Fruit fly (Drosophila melanogaster) whole organism, wandering third instar larva: ENCODE results near the gene Herc4.

Source experiments
- Abd-B ChIP-seq: fragments of >200 bp; optimal IDR thresholded peaks from 2 replicates; lab custom pipeline; 2017; ENCODE audit warnings: missing biosample characterization, missing genetic modification characterization
- CG32264 ChIP-seq: fragments of 200-800 bp; sonication (Bioruptor generic); optimal IDR thresholded peaks from 2 replicates; lab custom pipeline; 2016; ENCODE audit warnings: missing biosample characterization, missing genetic modification characterization
- CG9705 ChIP-seq: fragments of 200-800 bp; sonication (Bioruptor generic); optimal IDR thresholded peaks from 2 replicates; lab custom pipeline; 2018; ENCODE audit warnings: missing biosample characterization, mild to moderate bottlenecking, missing genetic modification characterization
- CrebA ChIP-seq: fragments of 200-800 bp; sonication (Bioruptor generic); optimal IDR thresholded peaks from 2 replicates; lab custom pipeline; 2016; ENCODE audit warnings: missing biosample characterization, mild to moderate bottlenecking, missing genetic modification characterization, borderline replicate concordance
- Dfd ChIP-seq: fragments of >200 bp; optimal IDR thresholded peaks from 2 replicates; lab custom pipeline; 2017; ENCODE audit warnings: missing biosample characterization, missing genetic modification characterization
- Dif ChIP-seq: fragments of 200-275, 200-300 bp; sonication (Bioruptor generic); optimal IDR thresholded peaks from 2 replicates; lab custom pipeline; 2018; ENCODE audit warnings: missing biosample characterization, missing genetic modification characterization; ENCODE audit not compliant: partially characterized antibody
- GATAd ChIP-seq: sonication (Bioruptor generic); optimal IDR thresholded peaks from 2 replicates; lab custom pipeline; 2016; ENCODE audit warnings: missing biosample characterization, missing genetic modification characterization
- HLH106 ChIP-seq: fragments of 200-800 bp; optimal IDR thresholded peaks from 3 replicates; lab custom pipeline; 2019; ENCODE audit warnings: missing biosample characterization, mild to moderate bottlenecking, missing genetic modification characterization, moderate library complexity
- Hnf4 ChIP-seq: fragments of 200-800 bp; sonication (Bioruptor generic); optimal IDR thresholded peaks from 2 replicates; lab custom pipeline; 2016; ENCODE audit warnings: missing biosample characterization, mild to moderate bottlenecking, missing genetic modification characterization
- Hr78 ChIP-seq: fragments of >200 bp; optimal IDR thresholded peaks from 2 replicates; lab custom pipeline; 2017; ENCODE audit warnings: missing biosample characterization, missing genetic modification characterization
- Hr83 ChIP-seq: fragments of 200-300 bp; sonication (Bioruptor generic); optimal IDR thresholded peaks from 2 replicates; lab custom pipeline; 2016; ENCODE audit warnings: missing biosample characterization, mild to moderate bottlenecking, missing genetic modification characterization, moderate library complexity; ENCODE audit not compliant: poor library complexity, severe bottlenecking
- Jra ChIP-seq: sonication (Bioruptor generic); optimal IDR thresholded peaks from 2 replicates; lab custom pipeline; 2016; ENCODE audit warnings: missing biosample characterization, missing genetic modification characterization
- Mio ChIP-seq: sonication (Bioruptor generic); optimal IDR thresholded peaks from 2 replicates; lab custom pipeline; 2016; ENCODE audit warnings: missing biosample characterization, missing genetic modification characterization
- Myc ChIP-seq: fragments of >200 bp; optimal IDR thresholded peaks from 2 replicates; lab custom pipeline; 2017
- OdsH ChIP-seq: fragments of 200-800 bp; sonication (Bioruptor generic); optimal IDR thresholded peaks from 2 replicates; lab custom pipeline; 2016; ENCODE audit warnings: missing biosample characterization, mild to moderate bottlenecking, missing genetic modification characterization
- Rel ChIP-seq, 2 experiments: fragments of 200-800 bp; sonication (Bioruptor generic) in 1 of 2; optimal IDR thresholded peaks; 2 replicates in 1 of 2; 3 replicates in 1 of 2; lab custom pipeline; 2016 to 2019; ENCODE audit warnings: mild to moderate bottlenecking in 2 of 2, missing biosample characterization in 2 of 2, missing genetic modification characterization in 2 of 2, moderate library complexity in 1 of 2
- Sp1 ChIP-seq: fragments of 200-800 bp; sonication (Bioruptor generic); optimal IDR thresholded peaks from 3 replicates; lab custom pipeline; 2019; ENCODE audit warnings: missing biosample characterization, mild to moderate bottlenecking, missing genetic modification characterization, moderate library complexity
- br ChIP-seq: fragments of 200-800 bp; sonication (Bioruptor generic); optimal IDR thresholded peaks from 2 replicates; lab custom pipeline; 2016; ENCODE audit warnings: missing biosample characterization, missing genetic modification characterization
- brk ChIP-seq: fragments of 200-800 bp; sonication (Bioruptor generic); optimal IDR thresholded peaks from 2 replicates; lab custom pipeline; 2016; ENCODE audit warnings: missing biosample characterization, mild to moderate bottlenecking, missing genetic modification characterization
- dl ChIP-seq, 2 experiments: fragments of 175-275, 200-275 bp in 1 of 2; fragments of 200-275 bp in 1 of 2; sonication (Bioruptor generic); optimal IDR thresholded peaks; lab custom pipeline; 2018; ENCODE audit warnings: mild to moderate bottlenecking in 2 of 2, missing biosample characterization in 2 of 2, missing genetic modification characterization in 2 of 2, moderate library complexity in 2 of 2; ENCODE audit not compliant: partially characterized antibody in 2 of 2, insufficient read depth in 1 of 2
- dmrt93B ChIP-seq: fragments of 200-800 bp; sonication (Bioruptor generic); optimal IDR thresholded peaks from 2 replicates; lab custom pipeline; 2018; ENCODE audit warnings: missing biosample characterization, mild to moderate bottlenecking, missing genetic modification characterization
- dsf ChIP-seq: sonication (Bioruptor generic); optimal IDR thresholded peaks from 2 replicates; lab custom pipeline; 2016; ENCODE audit warnings: missing biosample characterization, missing genetic modification characterization, borderline replicate concordance
- ey ChIP-seq: fragments of 200-800 bp; sonication (Bioruptor generic); optimal IDR thresholded peaks from 2 replicates; lab custom pipeline; 2016; ENCODE audit warnings: missing biosample characterization, missing genetic modification characterization
- foxo ChIP-seq, 2 experiments: fragments of 200-800 bp; sonication (Bioruptor generic); optimal IDR thresholded peaks; 2 replicates in 1 of 2; 3 replicates in 1 of 2; lab custom pipeline; 2016 to 2017; ENCODE audit warnings: missing biosample characterization in 2 of 2, missing genetic modification characterization in 2 of 2
- fru ChIP-seq: fragments of 200-800 bp; sonication (Bioruptor generic); optimal IDR thresholded peaks from 3 replicates; lab custom pipeline; 2016; ENCODE audit warnings: missing biosample characterization, mild to moderate bottlenecking, missing genetic modification characterization
- h ChIP-seq: fragments of 200-800 bp; sonication (Bioruptor generic); optimal IDR thresholded peaks from 3 replicates; lab custom pipeline; 2016; ENCODE audit warnings: missing biosample characterization, mild to moderate bottlenecking, missing genetic modification characterization
- jim ChIP-seq: fragments of 175-275, 200-325 bp; sonication (Bioruptor generic); optimal IDR thresholded peaks from 2 replicates; lab custom pipeline; 2016; ENCODE audit warnings: missing biosample characterization, mild to moderate bottlenecking, missing genetic modification characterization
- lola ChIP-seq: fragments of >200 bp; optimal IDR thresholded peaks from 2 replicates; lab custom pipeline; 2017; ENCODE audit warnings: missing biosample characterization, missing genetic modification characterization
- pan ChIP-seq: fragments of >200 bp; optimal IDR thresholded peaks from 2 replicates; lab custom pipeline; 2017
- psq ChIP-seq: fragments of 200-800 bp; sonication (Bioruptor generic); optimal IDR thresholded peaks from 3 replicates; lab custom pipeline; 2017; ENCODE audit warnings: missing biosample characterization, mild to moderate bottlenecking, missing genetic modification characterization, moderate library complexity
- rgr ChIP-seq: fragments of 200-800 bp; sonication (Bioruptor generic); optimal IDR thresholded peaks from 3 replicates; lab custom pipeline; 2016; ENCODE audit warnings: missing biosample characterization, mild to moderate bottlenecking, missing genetic modification characterization
- sage ChIP-seq: fragments of 200-800 bp; sonication (Bioruptor generic); optimal IDR thresholded peaks from 2 replicates; lab custom pipeline; 2016; ENCODE audit warnings: missing biosample characterization, mild to moderate bottlenecking, missing genetic modification characterization
- sv ChIP-seq: fragments of 200-800 bp; sonication (Bioruptor generic); optimal IDR thresholded peaks from 3 replicates; lab custom pipeline; 2016; ENCODE audit warnings: missing biosample characterization, missing genetic modification characterization
- tai ChIP-seq: sonication (Bioruptor generic); optimal IDR thresholded peaks from 2 replicates; lab custom pipeline; 2016; ENCODE audit warnings: missing biosample characterization, missing genetic modification characterization
- usp ChIP-seq: fragments of >200 bp; optimal IDR thresholded peaks from 2 replicates; lab custom pipeline; 2017; ENCODE audit warnings: missing biosample characterization, missing genetic modification characterization
- woc ChIP-seq: sonication (Bioruptor generic); optimal IDR thresholded peaks from 2 replicates; lab custom pipeline; 2016; ENCODE audit warnings: missing biosample characterization, mild to moderate bottlenecking, missing genetic modification characterization

Herc4 gene

DNA sequence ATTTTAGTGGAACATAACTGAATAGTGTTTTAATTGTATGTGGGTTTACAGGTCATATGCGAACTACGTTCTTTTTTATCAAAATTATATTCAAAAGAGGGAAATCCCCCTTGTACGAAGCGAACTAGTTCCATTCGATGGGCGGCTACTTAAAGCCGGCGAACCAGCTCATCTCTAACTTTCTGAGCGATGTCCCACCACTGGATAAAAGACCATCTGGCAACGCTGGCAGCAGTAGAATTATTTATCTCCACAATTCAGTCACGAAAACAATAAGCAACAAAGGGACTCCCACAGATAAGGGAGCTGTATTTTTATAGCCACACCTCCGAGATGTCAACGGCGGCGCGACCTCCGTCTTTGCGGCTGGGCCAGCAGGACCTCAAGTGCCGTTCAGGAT lies 17.8 kb upstream of the Herc4 start, which contains the start of gene Rabex-5:
Gene Rabex-5 (plus strand): TSS at position 221 of the 400 bp plus-strand sequence.
- no peak for TF ChIP-seq Hnf4 (GFP tag; lab: Kevin White, UChicago)
- TF ChIP-seq HLH106 (tag; lab: Kevin White, UChicago), result peak; percentile 33
- peak; percentile 55 for TF ChIP-seq woc (GFP tag; lab: Kevin White, UChicago)
- peak in 1 of 2 experiments; percentile 43 for TF ChIP-seq foxo (GFP tag; optimal IDR thresholded peaks at IDR 0.05; lab: Kevin White, UChicago)
- no peak for TF ChIP-seq Rel (GFP tag; optimal IDR thresholded peaks at IDR 0.05; lab: Kevin White, UChicago)
- peak; percentile 100 for TF ChIP-seq Rel (tag; optimal IDR thresholded peaks at IDR 0.05; lab: Kevin White, UChicago)
- TF ChIP-seq Myc (lab: Kevin White, UChicago), result no peak
- TF ChIP-seq ey (GFP tag; lab: Kevin White, UChicago), result peak; percentile 16
- TF ChIP-seq rgr (GFP tag; lab: Kevin White, UChicago), result peak; percentile 28
- peak; percentile 18 for TF ChIP-seq Hr83 (GFP tag; lab: Kevin White, UChicago)
- TF ChIP-seq Dfd (GFP tag; lab: Kevin White, UChicago), result no peak

DNA sequence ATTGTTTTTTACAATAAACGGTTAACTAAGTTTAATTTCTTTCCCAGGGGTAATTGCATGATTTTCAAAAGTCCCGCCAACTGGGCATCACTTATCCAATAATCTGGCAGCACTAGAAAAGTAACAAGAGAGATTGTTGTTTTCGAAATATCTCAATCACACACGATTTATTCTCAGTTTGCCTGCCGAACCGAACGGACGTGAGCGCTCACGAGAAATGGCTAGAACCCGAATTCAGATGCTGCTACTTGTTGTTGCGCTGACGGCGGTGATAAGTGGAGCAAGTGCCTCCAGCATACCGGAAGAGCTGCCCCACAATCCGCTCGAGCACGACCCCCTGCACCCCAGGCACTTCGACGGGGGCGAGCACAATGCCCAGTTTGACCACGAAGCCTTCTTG lies 15.0 kb upstream of the Herc4 start, which contains the start of gene scf:
Gene scf (plus strand): TSS at position 164 of the 400 bp plus-strand sequence.
- TF ChIP-seq fru (GFP tag; lab: Kevin White, UChicago) (peak; percentile 99), ey (GFP tag; lab: Kevin White, UChicago) (no peak), Dfd (GFP tag; lab: Kevin White, UChicago) (no peak), sv (GFP tag; lab: Kevin White, UChicago) (no peak), brk (no peak), dmrt93B (no peak), Rel (GFP tag; optimal IDR thresholded peaks at IDR 0.05; lab: Kevin White, UChicago) (no peak), Rel (tag; optimal IDR thresholded peaks at IDR 0.05; lab: Kevin White, UChicago) (peak; percentile 58), GATAd (GFP tag; lab: Kevin White, UChicago) (no peak), CrebA (GFP tag; lab: Kevin White, UChicago) (no peak), br (no peak), Abd-B (GFP tag; lab: Kevin White, UChicago) (no peak), OdsH (GFP tag; lab: Kevin White, UChicago) (no peak), lola (GFP tag; lab: Kevin White, UChicago) (no peak), h (GFP tag; lab: Kevin White, UChicago) (no peak), sage (no peak), Dif (peak; percentile 57), jim (no peak), dl (GFP tag; optimal IDR thresholded peaks at IDR 0.05; lab: Kevin White, UChicago; ENCODE audit: insufficient read depth in 1 of 2, partially characterized antibody in 2 of 2) (no peak), Hnf4 (GFP tag; lab: Kevin White, UChicago) (no peak), woc (GFP tag; lab: Kevin White, UChicago) (peak; percentile 4), dsf (GFP tag; lab: Kevin White, UChicago) (no peak), Hr78 (GFP tag; lab: Kevin White, UChicago) (no peak), HLH106 (tag; lab: Kevin White, UChicago) (no peak), Myc (lab: Kevin White, UChicago) (peak; percentile 63), psq (GFP tag; lab: Kevin White, UChicago) (no peak), rgr (GFP tag; lab: Kevin White, UChicago) (no peak), Sp1 (GFP tag; lab: Kevin White, UChicago) (peak; percentile 22)

DNA sequence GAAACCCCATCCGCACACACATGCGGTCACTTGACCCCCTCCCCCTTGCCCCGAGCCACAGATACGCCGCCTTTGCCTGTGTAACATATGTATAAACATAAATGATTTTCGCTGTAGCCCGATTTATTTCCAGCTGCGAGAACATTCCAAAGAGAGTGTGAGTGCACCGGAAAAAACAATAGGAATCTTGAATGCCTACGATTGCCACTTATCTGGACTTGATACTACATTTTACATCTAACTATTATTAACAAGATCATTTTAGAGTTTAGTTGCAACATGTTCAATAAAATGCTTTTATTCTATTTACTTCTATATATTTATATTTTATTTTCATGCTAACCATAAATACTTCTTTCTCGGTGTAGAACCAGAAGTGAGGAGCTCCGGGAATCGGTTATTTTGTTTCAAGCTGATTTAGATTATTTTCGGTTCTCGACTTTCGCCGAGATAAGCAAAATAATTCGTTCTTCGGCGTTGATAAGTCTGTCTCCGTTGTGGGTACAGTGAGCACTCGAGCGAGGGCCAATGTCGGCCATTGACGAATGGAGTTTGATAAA lies 13.3 kb upstream of the Herc4 start:
- peak; percentile 59 for TF ChIP-seq br
- no peak for TF ChIP-seq Dif
- TF ChIP-seq Hnf4 (GFP tag; lab: Kevin White, UChicago), result no peak
- no peak for TF ChIP-seq usp (GFP tag; lab: Kevin White, UChicago)
- TF ChIP-seq Hr83 (GFP tag; lab: Kevin White, UChicago), result no peak
- TF ChIP-seq CG32264, result no peak
- TF ChIP-seq brk, result no peak
- peak; percentile 80 for TF ChIP-seq h (GFP tag; lab: Kevin White, UChicago)
- TF ChIP-seq HLH106 (tag; lab: Kevin White, UChicago), result peak; percentile 80
- peak; percentile 74 for TF ChIP-seq sv (GFP tag; lab: Kevin White, UChicago)
- no peak for TF ChIP-seq Jra
- peak in 1 of 2 experiments; percentile 74 for TF ChIP-seq foxo (GFP tag; optimal IDR thresholded peaks at IDR 0.05; lab: Kevin White, UChicago)
- TF ChIP-seq GATAd (GFP tag; lab: Kevin White, UChicago), result no peak
- peak; percentile 78 for TF ChIP-seq Sp1 (GFP tag; lab: Kevin White, UChicago)
- TF ChIP-seq dsf (GFP tag; lab: Kevin White, UChicago), result no peak
- TF ChIP-seq ey (GFP tag; lab: Kevin White, UChicago), result peak; percentile 68
- TF ChIP-seq Rel (GFP tag; optimal IDR thresholded peaks at IDR 0.05; lab: Kevin White, UChicago), result no peak
- TF ChIP-seq Rel (tag; optimal IDR thresholded peaks at IDR 0.05; lab: Kevin White, UChicago), result peak; percentile 54
- TF ChIP-seq fru (GFP tag; lab: Kevin White, UChicago), result peak; percentile 80
- peak; percentile 84 for TF ChIP-seq OdsH (GFP tag; lab: Kevin White, UChicago)
- TF ChIP-seq dl (GFP tag; optimal IDR thresholded peaks at IDR 0.05; lab: Kevin White, UChicago; ENCODE audit: insufficient read depth in 1 of 2, partially characterized antibody in 2 of 2), result no peak
- TF ChIP-seq rgr (GFP tag; lab: Kevin White, UChicago), result peak; percentile 76
- no peak for TF ChIP-seq pan (lab: Kevin White, UChicago)
- no peak for TF ChIP-seq Abd-B (GFP tag; lab: Kevin White, UChicago)
- peak; percentile 28 for TF ChIP-seq woc (GFP tag; lab: Kevin White, UChicago)
- TF ChIP-seq CG9705 (GFP tag; lab: Kevin White, UChicago), result peak; percentile 36
- TF ChIP-seq psq (GFP tag; lab: Kevin White, UChicago), result peak; percentile 79
- TF ChIP-seq Dfd (GFP tag; lab: Kevin White, UChicago), result no peak
- no peak for TF ChIP-seq jim
- no peak for TF ChIP-seq Myc (lab: Kevin White, UChicago)
- no peak for TF ChIP-seq tai
- no peak for TF ChIP-seq lola (GFP tag; lab: Kevin White, UChicago)
- no peak for TF ChIP-seq Mio
- no peak for TF ChIP-seq CrebA (GFP tag; lab: Kevin White, UChicago)
